Worm (Caenorhabditis elegans) whole organism, late embryonic: ENCODE measurements around the gene F20G2.5.

ENCODE experiments used
- C08G9.2 ChIP-seq: sonication (generic microtip); optimal IDR thresholded peaks from 2 replicates; lab custom pipeline; 2016; ENCODE audit warnings: mild to moderate bottlenecking, missing genetic modification characterization, moderate library complexity, missing compliant biosample characterization
- ama-1 ChIP-seq: fragments of 150-350 bp; optimal IDR thresholded peaks from 2 replicates; lab custom pipeline; 2014
- ceh-18 ChIP-seq: sonication (generic microtip); optimal IDR thresholded peaks from 2 replicates; lab custom pipeline; 2016; ENCODE audit warnings: missing genetic modification characterization, missing compliant biosample characterization
- fkh-10 ChIP-seq: fragments of 150-350 bp; optimal IDR thresholded peaks from 2 replicates; lab custom pipeline; 2014; ENCODE audit warnings: missing biosample characterization, missing genetic modification reagents, missing genetic modification characterization
- gmeb-2 ChIP-seq: sonication (generic microtip); optimal IDR thresholded peaks from 2 replicates; lab custom pipeline; 2016; ENCODE audit warnings: missing genetic modification characterization, inconsistent platforms, missing compliant biosample characterization
- hlh-15 ChIP-seq: sonication (generic microtip); optimal IDR thresholded peaks from 2 replicates; lab custom pipeline; 2016; ENCODE audit warnings: missing genetic modification characterization, missing compliant biosample characterization
- nhr-11 ChIP-seq: fragments of 150-350 bp; optimal IDR thresholded peaks from 2 replicates; lab custom pipeline; 2014; ENCODE audit warnings: missing biosample characterization, missing genetic modification characterization

DNA sequence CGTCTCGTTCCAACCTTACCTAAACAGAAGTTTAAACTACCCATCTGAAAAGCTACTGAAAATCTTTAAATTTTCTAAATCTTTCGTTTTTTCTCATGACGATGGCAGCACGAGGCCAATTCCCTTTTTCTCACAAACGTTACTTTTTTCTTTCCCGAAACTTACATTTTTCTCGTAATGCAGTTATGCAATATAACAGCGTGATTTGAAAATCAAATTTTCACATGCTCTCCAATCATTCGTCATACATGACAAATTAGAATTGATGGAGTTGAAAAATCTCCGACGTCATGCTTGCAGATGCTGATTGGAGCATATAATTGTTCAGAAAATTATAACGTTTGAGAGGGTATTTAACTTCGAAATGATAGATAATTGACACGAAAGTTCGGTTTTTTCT, 7.6 kb upstream of the F20G2.5 start:
- no peak for TF ChIP-seq hlh-15 (tag; lab: Kevin White, UChicago)
- TF ChIP-seq gmeb-2 = no peak
- no peak for TF ChIP-seq ceh-18
- TF ChIP-seq nhr-11 (tag; lab: Kevin White, UChicago) = no peak
- TF ChIP-seq ama-1 (lab: Kevin White, UChicago) = no peak
- TF ChIP-seq C08G9.2 (tag; lab: Kevin White, UChicago) = no peak
- no peak for TF ChIP-seq fkh-10
